Worm (Caenorhabditis elegans): ENCODE data around the gene R155.5.

The R155.5 gene

ce11 chrIII:1984860-1985259 is 14.5 kb upstream of the R155.5 start, which contains the start of gene Y39A3B.7:
Gene Y39A3B.7, minus strand, starts transcription at chrIII:1984960.
- TF ChIP-seq unc-120 (tag; optimal IDR thresholded peaks at IDR 0.05; ENCODE audit: poor library complexity, severe bottlenecking), result no peak
- no peak for TF ChIP-seq snpc-4 (tag; optimal IDR thresholded peaks at IDR 0.05)
- TF ChIP-seq mab-5 (tag; optimal IDR thresholded peaks at IDR 0.05), result no peak
- no peak for TF ChIP-seq ces-1 (GFP tag; optimal IDR thresholded peaks at IDR 0.05)
- TF ChIP-seq mep-1 (tag; optimal IDR thresholded peaks at IDR 0.05), result no peak
- TF ChIP-seq ceh-43 (GFP tag; optimal IDR thresholded peaks at IDR 0.05), result no peak
- TF ChIP-seq unc-62 (GFP tag; optimal IDR thresholded peaks at IDR 0.05), result no peak
- TF ChIP-seq tbx-8 (GFP tag; optimal IDR thresholded peaks at IDR 0.05), result no peak
- no peak for TF ChIP-seq lin-13 (tag; optimal IDR thresholded peaks at IDR 0.05)

ce11 chrIII:1982597-1983244 is 12.4 kb upstream of the R155.5 start, which contains the start of gene srd-66:
Gene srd-66, minus strand, starts transcription at chrIII:1982647.
- TF ChIP-seq sem-2 (GFP tag; optimal IDR thresholded peaks at IDR 0.05), result no peak
- no peak for TF ChIP-seq M03D4.4 (tag; optimal IDR thresholded peaks at IDR 0.05)
- no peak for TF ChIP-seq ceh-43 (GFP tag; optimal IDR thresholded peaks at IDR 0.05)
- TF ChIP-seq ceh-39 (tag; optimal IDR thresholded peaks at IDR 0.05), result no peak
- TF ChIP-seq lin-13 (tag; optimal IDR thresholded peaks at IDR 0.05), result no peak
- no peak for TF ChIP-seq ztf-11 (tag; optimal IDR thresholded peaks at IDR 0.05)
- no peak for TF ChIP-seq nhr-2 (tag; optimal IDR thresholded peaks at IDR 0.05)
- TF ChIP-seq nhr-76 (tag; optimal IDR thresholded peaks at IDR 0.05), result no peak
- TF ChIP-seq mls-2 (tag; optimal IDR thresholded peaks at IDR 0.05), result no peak

- TF ChIP-seq hlh-1 (tag; optimal IDR thresholded peaks at IDR 0.05) (no peak), mab-5 (tag; optimal IDR thresholded peaks at IDR 0.05) (no peak), lsy-2 (tag; optimal IDR thresholded peaks at IDR 0.05) (no peak), cnd-1 (tag; optimal IDR thresholded peaks at IDR 0.05) (no peak), ceh-83 (GFP tag; optimal IDR thresholded peaks at IDR 0.05) (no peak), mep-1 (tag; optimal IDR thresholded peaks at IDR 0.05) (no peak), ham-2 (GFP tag; optimal IDR thresholded peaks at IDR 0.05) (no peak), elt-1 (tag; optimal IDR thresholded peaks at IDR 0.05; ENCODE audit: borderline replicate concordance, insufficient read depth) (no peak), sptf-1 (tag; optimal IDR thresholded peaks at IDR 0.05) (no peak), sem-2 (GFP tag; optimal IDR thresholded peaks at IDR 0.05) (no peak)
Observed at ce11 chrIII:1981467-1981866, 11.1 kb upstream of the R155.5 start.

ce11 chrIII:1977424-1977823 is 7.1 kb upstream of the R155.5 start:
- TF ChIP-seq cnd-1 (tag; optimal IDR thresholded peaks at IDR 0.05) (no peak), snpc-4 (tag; optimal IDR thresholded peaks at IDR 0.05) (no peak), drap-1 (GFP tag; optimal IDR thresholded peaks at IDR 0.05) (no peak), flh-1 (GFP tag; optimal IDR thresholded peaks at IDR 0.05) (no peak), ham-2 (GFP tag; optimal IDR thresholded peaks at IDR 0.05) (no peak), sptf-1 (tag; optimal IDR thresholded peaks at IDR 0.05) (no peak), nhr-76 (tag; optimal IDR thresholded peaks at IDR 0.05) (no peak), nhr-12 (tag; optimal IDR thresholded peaks at IDR 0.05) (no peak), ztf-11 (tag; optimal IDR thresholded peaks at IDR 0.05) (no peak), ceh-43 (GFP tag; optimal IDR thresholded peaks at IDR 0.05) (no peak), mep-1 (tag; optimal IDR thresholded peaks at IDR 0.05) (no peak), lsy-2 (tag; optimal IDR thresholded peaks at IDR 0.05) (no peak)

ce11 chrIII:1976642-1977041 is 6.3 kb upstream of the R155.5 start, which contains the start of gene R155.3:
Gene R155.3, minus strand, starts transcription at chrIII:1976742.
- TF ChIP-seq hlh-1 (tag; optimal IDR thresholded peaks at IDR 0.05), result no peak
- no peak for TF ChIP-seq lsy-2 (tag; optimal IDR thresholded peaks at IDR 0.05)
- TF ChIP-seq elt-1 (tag; optimal IDR thresholded peaks at IDR 0.05; ENCODE audit: borderline replicate concordance, insufficient read depth), result no peak
- TF ChIP-seq drap-1 (GFP tag; optimal IDR thresholded peaks at IDR 0.05), result no peak
- TF ChIP-seq mab-5 (tag; optimal IDR thresholded peaks at IDR 0.05), result no peak
- TF ChIP-seq zip-8 (tag; optimal IDR thresholded peaks at IDR 0.05), result no peak
- no peak for TF ChIP-seq ces-1 (GFP tag; optimal IDR thresholded peaks at IDR 0.05)
- TF ChIP-seq nhr-237 (tag; optimal IDR thresholded peaks at IDR 0.05), result no peak
- TF ChIP-seq M03D4.4 (tag; optimal IDR thresholded peaks at IDR 0.05), result no peak
- TF ChIP-seq unc-62 (GFP tag; optimal IDR thresholded peaks at IDR 0.05), result no peak
- TF ChIP-seq unc-39 (tag; optimal IDR thresholded peaks at IDR 0.05), result no peak
